Worm (Caenorhabditis elegans) whole organism, L3 larva: ENCODE results near the gene F23D12.2.

Source experiments
- fkh-2 ChIP-seq: fragments of 150-350 bp; optimal IDR thresholded peaks from 2 replicates; lab custom pipeline; 2014; ENCODE audit warnings: missing biosample characterization, missing genetic modification reagents, missing genetic modification characterization
- nhr-23 ChIP-seq: fragments of 150-350 bp; optimal IDR thresholded peaks from 2 replicates; lab custom pipeline; 2014; ENCODE audit warnings: missing biosample characterization, missing genetic modification reagents, missing genetic modification characterization
- nhr-76 ChIP-seq: fragments of 150-350 bp; sonication (generic microtip); optimal IDR thresholded peaks from 5 replicates; lab custom pipeline; 2014; ENCODE audit warnings: missing biosample characterization, missing genetic modification characterization
- nhr-77 ChIP-seq: fragments of 150-350 bp; optimal IDR thresholded peaks from 2 replicates; lab custom pipeline; 2014; ENCODE audit warnings: missing biosample characterization, missing genetic modification characterization
- skn-1 ChIP-seq: fragments of 150-350 bp; optimal IDR thresholded peaks from 2 replicates; lab custom pipeline; 2014; ENCODE audit warnings: missing biosample characterization, missing genetic modification characterization

ce11 chrX:14412774-14413173 is 8.6 kb downstream of the F23D12.2 start, which contains the start of gene fbxa-179:
- no peak for TF ChIP-seq nhr-23 (tag; lab: Kevin White, UChicago)
- TF ChIP-seq nhr-76 (tag; lab: Kevin White, UChicago): no peak
- TF ChIP-seq fkh-2 (tag; lab: Kevin White, UChicago): no peak
- no peak for TF ChIP-seq nhr-77
- no peak for TF ChIP-seq skn-1
